Fruit fly (Drosophila melanogaster) whole organism, pupa: Measurements from ENCODE around the gene Sap-r.

Experiments
- CG10348 ChIP-seq: fragments of 200-800 bp; sonication (Bioruptor generic); IDR thresholded peaks from 2 replicates; pipeline ENCODE4 v1.3.6; 2022; ENCODE audit warnings: missing biosample characterization, missing genetic modification characterization
- CG12605 ChIP-seq: fragments of 200-800 bp; sonication (Bioruptor generic); IDR thresholded peaks from 2 replicates; pipeline ENCODE4 v1.3.6; 2022; ENCODE audit warnings: missing biosample characterization, missing genetic modification characterization
- CG14655 ChIP-seq: fragments of 200-800 bp; sonication (Bioruptor generic); optimal IDR thresholded peaks from 3 replicates; lab custom pipeline; 2017; ENCODE audit warnings: mild to moderate bottlenecking, missing biosample characterization, missing genetic modification reagents, missing genetic modification characterization
- CG15710 ChIP-seq: fragments of 200-800 bp; sonication (Bioruptor generic); optimal IDR thresholded peaks from 2 replicates; lab custom pipeline; 2018; ENCODE audit warnings: missing biosample characterization, mild to moderate bottlenecking, missing genetic modification characterization, moderate library complexity
- CG17806 ChIP-seq: fragments of 200-800 bp; sonication (Bioruptor generic); optimal IDR thresholded peaks from 2 replicates; lab custom pipeline; 2018; ENCODE audit warnings: missing biosample characterization, mild to moderate bottlenecking, missing genetic modification characterization, moderate library complexity
- CG32121 ChIP-seq: fragments of 200-800 bp; sonication (Bioruptor generic); IDR thresholded peaks from 2 replicates; pipeline ENCODE4 v1.3.6; 2022; ENCODE audit warnings: missing biosample characterization, missing genetic modification characterization
- CG8159 ChIP-seq: fragments of 200-800 bp; sonication (Bioruptor generic); optimal IDR thresholded peaks from 3 replicates; lab custom pipeline; 2018; ENCODE audit warnings: missing biosample characterization, mild to moderate bottlenecking, missing genetic modification characterization, moderate library complexity
- CG8301 ChIP-seq: fragments of 200-800 bp; sonication (Bioruptor generic); optimal IDR thresholded peaks from 2 replicates; lab custom pipeline; 2018; ENCODE audit warnings: missing biosample characterization, mild to moderate bottlenecking, missing genetic modification characterization
- D1 ChIP-seq: fragments of 200-800 bp; sonication (Bioruptor generic); optimal IDR thresholded peaks from 2 replicates; lab custom pipeline; 2018; ENCODE audit warnings: missing biosample characterization, mild to moderate bottlenecking, missing genetic modification characterization, moderate library complexity
- EcR ChIP-seq: fragments of 200-800 bp; sonication (Bioruptor generic); optimal IDR thresholded peaks from 3 replicates; lab custom pipeline; 2019; ENCODE audit warnings: missing biosample characterization, missing genetic modification characterization, mild to moderate bottlenecking, moderate library complexity, missing genetic modification reagents
- Ets98B ChIP-seq: fragments of 200-800 bp; sonication (Bioruptor generic); IDR thresholded peaks from 2 replicates; pipeline ENCODE4 v1.3.6; 2022; ENCODE audit warnings: missing biosample characterization, missing genetic modification characterization
- Pif1B ChIP-seq: fragments of 200-800 bp; sonication (Bioruptor generic); optimal IDR thresholded peaks from 3 replicates; lab custom pipeline; 2016; ENCODE audit warnings: missing biosample characterization, missing genetic modification characterization
- fd96Ca ChIP-seq: fragments of 200-800 bp; sonication (Bioruptor generic); IDR thresholded peaks from 3 replicates; pipeline ENCODE4 v1.3.6; 2022; ENCODE audit warnings: missing biosample characterization, missing genetic modification characterization

dm6 chr3R:30886850-30887249 is 2.0 kb downstream of the Sap-r start:
- TF ChIP-seq CG12605 (no peak), CG17806 (no peak), CG10348 (GFP tag; lab: Robert Waterston, UW) (no peak), CG15710 (tag; lab: Kevin White, UChicago) (no peak), CG8159 (tag; lab: Kevin White, UChicago) (no peak), CG14655 (GFP tag; lab: Kevin White, UChicago) (no peak), Pif1B (GFP tag; lab: Kevin White, UChicago) (no peak), CG32121 (GFP tag; lab: Robert Waterston, UW) (no peak), Ets98B (GFP tag; lab: Robert Waterston, UW) (no peak), EcR (GFP tag; lab: Kevin White, UChicago) (no peak), fd96Ca (GFP tag; lab: Robert Waterston, UW) (no peak), D1 (tag; lab: Kevin White, UChicago) (no peak), CG8301 (tag; lab: Kevin White, UChicago) (no peak)
